Worm (Caenorhabditis elegans): ENCODE measurements around the gene ZK262.4.

DNA sequence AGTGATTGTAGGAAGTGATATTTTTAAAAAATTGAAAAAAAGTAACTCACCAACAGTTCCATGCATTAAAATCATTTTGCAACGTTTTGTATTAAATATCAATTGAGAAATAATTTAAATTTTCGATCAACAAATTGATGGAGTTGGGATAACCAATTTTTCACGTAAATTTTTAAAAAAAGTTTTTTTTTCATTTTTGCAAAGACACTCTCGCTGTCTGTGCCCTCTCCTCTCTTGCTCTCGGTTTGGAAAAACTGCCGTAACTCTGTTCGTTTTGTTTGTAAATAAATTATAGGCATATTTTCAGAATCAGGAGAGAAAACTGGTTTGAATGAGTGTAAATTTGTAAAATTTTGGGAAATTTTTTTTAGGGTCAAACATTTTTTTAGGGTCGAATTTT, 26.6 kb downstream of the ZK262.4 start, which contains the start of gene Y51A2B.16:
- TF ChIP-seq scrt-1 (GFP tag; IDR thresholded peaks at IDR 0.05) (no peak), aly-1 (tag; optimal IDR thresholded peaks at IDR 0.05) (no peak), hmg-4 (GFP tag; optimal IDR thresholded peaks at IDR 0.05) (no peak), flt-1 (GFP tag; IDR thresholded peaks at IDR 0.05) (no peak), ama-1 (optimal IDR thresholded peaks at IDR 0.05) (no peak), ceh-13 (GFP tag; optimal IDR thresholded peaks at IDR 0.05) (no peak), ets-7 (tag; optimal IDR thresholded peaks at IDR 0.05) (no peak)
